Worm (Caenorhabditis elegans): Measurements from ENCODE around the gene Y64G10A.1.

The Y64G10A.1 gene

DNA sequence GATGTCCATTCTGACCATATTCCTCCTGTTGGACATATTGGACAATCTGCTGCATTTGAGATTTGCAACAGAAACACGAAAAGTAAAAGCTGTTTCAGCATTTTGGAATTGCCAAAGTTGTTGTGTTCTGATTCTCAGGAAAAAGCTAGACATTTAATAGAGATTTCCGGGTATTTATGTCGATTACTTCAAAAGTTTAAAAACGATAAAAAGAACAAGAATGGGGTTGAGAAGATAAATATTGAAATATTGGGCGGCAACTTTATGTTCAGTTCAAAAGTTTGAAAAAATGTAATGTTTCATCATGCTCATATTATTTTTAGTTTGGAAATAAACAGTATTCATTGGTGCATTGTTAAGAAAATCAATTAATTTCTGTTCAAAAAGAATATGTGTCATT, at the start of gene Y64G10A.1:
Gene Y64G10A.1 (minus strand): TSS at position 101 of the 400 bp plus-strand sequence.
- no peak for TF ChIP-seq nhr-41 (GFP tag; IDR thresholded peaks at IDR 0.05)
- no peak for TF ChIP-seq attf-4 (tag; optimal IDR thresholded peaks at IDR 0.05)
- TF ChIP-seq nhr-48 (tag; optimal IDR thresholded peaks at IDR 0.05): no peak

- peak in 1 of 2 experiments; percentile 60 for TF ChIP-seq unc-62 (GFP tag; optimal IDR thresholded peaks at IDR 0.05 in 1 of 2)
- no peak for TF ChIP-seq unc-62 (tag; optimal IDR thresholded peaks at IDR 0.05)
- no peak for TF ChIP-seq nhr-25 (tag; optimal IDR thresholded peaks at IDR 0.05; ENCODE audit: borderline replicate concordance, insufficient read depth)
These were observed 46.0 kb upstream of the Y64G10A.1 start for ce11 chrIV:14284920-14285319.

- TF ChIP-seq aha-1 (tag) (peak; percentile 91), lim-7 (GFP tag; IDR thresholded peaks at IDR 0.05) (no peak), fos-1 (tag; optimal IDR thresholded peaks at IDR 0.05) (no peak)
These were observed 38.0 kb upstream of the Y64G10A.1 start for ce11 chrIV:14276773-14277388.

DNA sequence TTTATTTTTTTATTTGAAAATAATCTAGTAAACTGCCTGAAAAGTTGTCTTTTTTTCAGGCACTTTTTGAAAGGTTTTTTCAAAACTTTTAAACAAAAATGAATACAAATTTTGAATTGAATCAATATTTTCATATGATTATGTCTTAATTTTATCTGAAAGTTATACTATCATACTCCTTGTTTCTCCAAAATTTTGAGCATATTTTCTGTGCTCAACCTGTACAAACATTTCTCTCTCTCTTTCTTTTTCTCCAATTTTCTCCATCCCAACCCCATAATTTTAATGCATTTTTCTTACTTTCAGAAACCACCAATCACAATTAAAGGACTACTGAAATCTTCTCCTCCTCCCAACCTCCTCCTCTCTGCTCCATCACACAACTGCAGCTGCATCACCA, 37.3 kb upstream of the Y64G10A.1 start, which contains the start of gene ilcr-1:
Gene ilcr-1 (plus strand): TSS at position 301 of the 400 bp plus-strand sequence.
- no peak for TF ChIP-seq unc-39 (tag; optimal IDR thresholded peaks at IDR 0.05)
- no peak for TF ChIP-seq F37D6.2 (tag; optimal IDR thresholded peaks at IDR 0.05)
- TF ChIP-seq set-16 (GFP tag; IDR thresholded peaks at IDR 0.05): no peak

ce11 chrIV:14274834-14275233, 36.0 kb upstream of the Y64G10A.1 start:
- no peak for TF ChIP-seq ces-1 (GFP tag; optimal IDR thresholded peaks at IDR 0.05)
- no peak for TF ChIP-seq mes-2 (tag; optimal IDR thresholded peaks at IDR 0.05; ENCODE audit: poor library complexity, severe bottlenecking)
- TF ChIP-seq ztf-7 (tag; optimal IDR thresholded peaks at IDR 0.05): no peak

DNA sequence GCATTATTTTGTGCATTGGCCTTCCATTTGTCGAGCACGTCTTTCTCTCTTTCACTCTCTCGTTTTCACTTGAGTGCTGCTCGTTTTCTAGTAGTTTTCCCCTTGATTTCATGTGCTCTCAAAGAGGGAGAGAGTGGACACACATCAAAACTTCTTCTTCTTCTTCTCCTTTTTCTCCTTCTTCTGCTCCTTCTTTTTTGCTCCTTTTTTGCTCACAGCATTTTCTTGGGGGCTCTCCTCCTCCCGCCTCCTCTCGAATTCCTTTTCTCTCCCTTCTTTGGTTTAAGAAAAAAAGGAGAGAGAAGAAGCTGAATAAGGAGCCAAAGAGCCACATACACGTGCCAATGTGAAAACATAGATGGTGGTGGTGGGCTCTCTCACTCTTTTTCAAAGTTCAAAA, 33.7 kb upstream of the Y64G10A.1 start:
- TF ChIP-seq ceh-62 (tag; optimal IDR thresholded peaks at IDR 0.05) (no peak), mxl-2 (GFP tag; conservative IDR thresholded peaks at IDR 0.05) (no peak), ctbp-1 (GFP tag; IDR thresholded peaks at IDR 0.05) (0 out of 2 replicates have a peak, but pooled peaks have one; percentile 61), F37D6.2 (tag; optimal IDR thresholded peaks at IDR 0.05) (peak; percentile 9), hmg-1.1 (GFP tag; IDR thresholded peaks at IDR 0.05) (peak; percentile 44; the same call in 1 of the 2 replicates), spr-1 (tag; optimal IDR thresholded peaks at IDR 0.05) (no peak), nhr-111 (GFP tag; optimal IDR thresholded peaks at IDR 0.05) (no peak), ztf-7 (tag; optimal IDR thresholded peaks at IDR 0.05) (no peak), mdl-1 (tag; optimal IDR thresholded peaks at IDR 0.05) (peak; percentile 49 to 92), dve-1 (tag; optimal IDR thresholded peaks at IDR 0.05; ENCODE audit: insufficient read depth) (no peak), lin-29 (GFP tag; IDR thresholded peaks at IDR 0.05) (no peak), daf-19 (GFP tag; conservative IDR thresholded peaks at IDR 0.05) (no peak), nhr-11 (tag; optimal IDR thresholded peaks at IDR 0.05) (peak; percentile 7), nhr-25 (tag; optimal IDR thresholded peaks at IDR 0.05; ENCODE audit: borderline replicate concordance, insufficient read depth) (no peak), hif-1 (tag; optimal IDR thresholded peaks at IDR 0.05) (peak in 1 of 2 experiments; percentile 33), aly-2 (tag; optimal IDR thresholded peaks at IDR 0.05) (no peak), arid-1 (GFP tag; conservative IDR thresholded peaks at IDR 0.05) (no peak), pha-4 (GFP tag; IDR thresholded peaks at IDR 0.05) (peak; percentile 18; the same call in 1 of the 2 replicates), pha-4 (tag; optimal IDR thresholded peaks at IDR 0.05) (no peak), hlh-11 (tag; optimal IDR thresholded peaks at IDR 0.05) (no peak), set-16 (GFP tag; IDR thresholded peaks at IDR 0.05) (no peak), lsy-2 (tag; optimal IDR thresholded peaks at IDR 0.05) (peak; percentile 2 to 42), aha-1 (tag) (peak; percentile 96), nhr-77 (tag; optimal IDR thresholded peaks at IDR 0.05) (no peak), mep-1 (tag; optimal IDR thresholded peaks at IDR 0.05) (peak; percentile 54), spr-3 (GFP tag; optimal IDR thresholded peaks at IDR 0.05) (no peak), gei-8 (GFP tag; optimal IDR thresholded peaks at IDR 0.05) (no peak), tra-1 (GFP tag; IDR thresholded peaks at IDR 0.05) (no peak), sdz-12 (GFP tag; optimal IDR thresholded peaks at IDR 0.05) (no peak), D1046.2 (GFP tag; IDR thresholded peaks at IDR 0.05) (no peak), zag-1 (tag; optimal IDR thresholded peaks at IDR 0.05) (no peak)
